Worm (Caenorhabditis elegans): ENCODE data around the gene srd-1.
A peak's percentile ranks its signal among the peaks of the same experiment; 100 is the strongest.

Gene srd-1

DNA sequence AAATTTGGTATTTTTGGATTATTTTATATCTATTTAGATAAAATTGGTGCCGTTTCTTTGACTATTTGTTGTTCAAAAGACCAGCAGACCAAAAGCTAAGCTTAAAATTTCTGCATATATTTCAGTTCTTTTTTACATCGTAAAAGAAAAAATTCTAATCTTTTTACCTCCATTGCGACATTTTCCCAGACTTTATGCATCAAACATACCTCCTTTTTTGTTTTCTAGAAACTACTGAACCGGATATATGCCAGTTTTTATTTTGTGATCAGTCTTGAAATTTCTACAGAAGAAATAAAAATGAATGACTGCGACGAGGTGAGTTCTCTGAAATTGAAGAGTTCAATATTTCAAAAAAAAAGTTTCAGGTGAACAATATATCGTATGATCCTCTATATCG is 12.1 kb upstream of the srd-1 start, which contains the start of gene srb-6:
Gene srb-6 (plus strand): TSS at position 301 of the 400 bp plus-strand sequence.
- TF ChIP-seq B0310.2 (tag; optimal IDR thresholded peaks at IDR 0.05): no peak
- no peak for TF ChIP-seq hmg-4 (GFP tag; optimal IDR thresholded peaks at IDR 0.05)
- no peak for TF ChIP-seq scrt-1 (GFP tag; IDR thresholded peaks at IDR 0.05)
- TF ChIP-seq hmbx-1 (tag; optimal IDR thresholded peaks at IDR 0.05): no peak
- TF ChIP-seq ceh-36 (tag; optimal IDR thresholded peaks at IDR 0.05): no peak
- TF ChIP-seq pes-1 (GFP tag; IDR thresholded peaks at IDR 0.05): no peak
- TF ChIP-seq ets-7 (tag; optimal IDR thresholded peaks at IDR 0.05): no peak
- TF ChIP-seq hnd-1 (tag; optimal IDR thresholded peaks at IDR 0.05): no peak
- TF ChIP-seq tbx-11 (GFP tag; IDR thresholded peaks at IDR 0.05): no peak
- no peak for TF ChIP-seq tra-4 (tag; optimal IDR thresholded peaks at IDR 0.05)
- no peak for TF ChIP-seq aly-1 (tag; optimal IDR thresholded peaks at IDR 0.05)
- TF ChIP-seq tbx-37 (GFP tag; conservative IDR thresholded peaks at IDR 0.05): no peak
- TF ChIP-seq ceh-13 (GFP tag; optimal IDR thresholded peaks at IDR 0.05): no peak
- no peak for TF ChIP-seq sea-1 (GFP tag; conservative IDR thresholded peaks at IDR 0.05)
- TF ChIP-seq ama-1 (optimal IDR thresholded peaks at IDR 0.05): no peak

DNA sequence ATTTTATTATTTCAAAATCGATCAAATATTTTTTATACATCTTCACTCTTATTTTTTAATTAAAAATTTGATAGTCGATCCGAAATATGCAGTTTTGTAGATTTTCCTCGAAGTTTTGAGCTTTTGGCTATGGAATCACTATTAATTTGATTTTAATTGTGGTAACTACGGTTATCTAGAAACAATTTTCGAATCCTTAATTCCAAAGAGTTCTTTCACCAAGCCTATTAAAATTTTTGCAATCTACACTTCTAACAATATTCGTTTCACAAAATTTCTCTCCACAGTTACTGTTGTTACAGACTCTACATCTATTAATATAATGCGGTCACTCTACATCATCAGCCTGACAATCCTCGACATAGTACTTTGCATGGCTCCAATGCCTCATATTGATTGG is 9.7 kb upstream of the srd-1 start, which contains the start of gene R05H5.7:
Gene R05H5.7 (plus strand): TSS at position 301 of the 400 bp plus-strand sequence.
- TF ChIP-seq F13C5.2 (tag; optimal IDR thresholded peaks at IDR 0.05): no peak
- TF ChIP-seq ceh-36 (tag; optimal IDR thresholded peaks at IDR 0.05): no peak
- TF ChIP-seq tbx-11 (GFP tag; IDR thresholded peaks at IDR 0.05): no peak
- no peak for TF ChIP-seq B0310.2 (tag; optimal IDR thresholded peaks at IDR 0.05)
- TF ChIP-seq aly-1 (tag; optimal IDR thresholded peaks at IDR 0.05): no peak
- no peak for TF ChIP-seq flt-1 (GFP tag; IDR thresholded peaks at IDR 0.05)

DNA sequence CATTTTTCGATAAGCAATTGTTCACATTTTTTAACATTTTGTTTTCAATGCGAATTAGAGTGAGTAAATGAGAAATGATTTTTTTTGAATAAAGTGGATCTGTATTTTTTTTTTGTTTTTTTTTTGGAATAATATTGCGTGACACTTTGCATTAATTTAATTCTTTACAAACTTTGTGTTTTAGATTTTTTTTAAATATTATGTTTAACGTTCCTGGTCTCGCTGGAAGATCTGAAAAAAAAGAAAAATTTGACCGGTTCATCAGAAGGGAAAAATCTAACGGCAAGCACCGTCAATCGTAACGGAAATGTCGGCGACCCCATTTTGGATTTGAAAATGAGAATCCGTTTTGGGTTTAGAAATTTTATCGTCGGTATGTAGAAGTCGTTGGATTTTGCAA is 6.8 kb upstream of the srd-1 start, which contains the start of gene cdc-25.4:
Gene cdc-25.4 (minus strand): TSS at position 101 of the 400 bp plus-strand sequence.
- TF ChIP-seq scrt-1 (GFP tag; IDR thresholded peaks at IDR 0.05) (no peak), sea-1 (GFP tag; conservative IDR thresholded peaks at IDR 0.05) (no peak), ama-1 (optimal IDR thresholded peaks at IDR 0.05) (no peak), B0310.2 (tag; optimal IDR thresholded peaks at IDR 0.05) (no peak), aly-1 (tag; optimal IDR thresholded peaks at IDR 0.05) (no peak), ets-7 (tag; optimal IDR thresholded peaks at IDR 0.05) (no peak), tbx-37 (GFP tag; conservative IDR thresholded peaks at IDR 0.05) (no peak)

DNA sequence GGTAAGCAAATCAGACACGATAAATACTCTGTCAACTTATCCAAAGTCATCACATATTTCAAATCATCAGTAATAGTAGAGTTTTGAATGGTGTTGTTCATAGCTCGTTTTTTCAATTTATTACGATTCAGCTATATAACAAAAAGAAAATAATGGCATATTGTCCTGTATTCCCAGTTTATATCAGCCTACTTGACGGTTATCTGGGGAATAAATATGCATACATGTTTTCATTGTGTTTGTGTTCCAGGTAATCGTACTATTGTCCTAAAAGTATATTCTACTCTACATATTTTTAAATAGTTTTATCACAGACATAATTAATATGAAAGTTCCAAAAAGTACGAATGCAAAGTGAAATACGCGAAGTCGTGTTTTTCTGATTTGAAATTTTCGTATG is 5.3 kb upstream of the srd-1 start, which contains the start of gene srd-2:
Gene srd-2 (minus strand): TSS at position 101 of the 400 bp plus-strand sequence.
- TF ChIP-seq tbx-11 (GFP tag; IDR thresholded peaks at IDR 0.05) (no peak), F13C5.2 (tag; optimal IDR thresholded peaks at IDR 0.05) (no peak), ama-1 (optimal IDR thresholded peaks at IDR 0.05) (no peak), B0310.2 (tag; optimal IDR thresholded peaks at IDR 0.05) (no peak), hmg-4 (GFP tag; optimal IDR thresholded peaks at IDR 0.05) (no peak), flt-1 (GFP tag; IDR thresholded peaks at IDR 0.05) (no peak), pes-1 (GFP tag; IDR thresholded peaks at IDR 0.05) (no peak), sea-1 (GFP tag; conservative IDR thresholded peaks at IDR 0.05) (no peak), aly-1 (tag; optimal IDR thresholded peaks at IDR 0.05) (no peak), ets-7 (tag; optimal IDR thresholded peaks at IDR 0.05) (no peak), ceh-36 (tag; optimal IDR thresholded peaks at IDR 0.05) (no peak), hmbx-1 (tag; optimal IDR thresholded peaks at IDR 0.05) (no peak)

DNA sequence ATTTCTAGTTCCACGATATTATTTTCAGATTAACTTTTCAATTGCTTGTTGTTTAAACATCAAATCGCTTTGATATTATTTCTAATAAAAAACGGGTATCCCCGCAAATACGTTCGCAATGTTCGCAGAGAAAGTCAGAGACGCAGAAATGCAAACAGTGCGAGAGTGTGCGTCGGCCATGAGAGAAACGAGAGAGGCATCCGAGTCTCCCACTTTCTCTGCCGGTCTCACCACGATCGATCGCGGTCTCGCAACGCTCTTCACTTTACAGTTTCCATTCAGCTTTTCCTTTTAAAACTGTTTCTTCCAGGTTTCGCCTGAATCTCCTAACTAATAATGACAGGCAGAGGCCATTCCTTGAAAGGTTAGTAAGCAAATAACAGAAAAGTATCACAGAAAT is 8.2 kb downstream of the srd-1 start, which contains the start of gene F33H1.4:
Gene F33H1.4 (plus strand): TSS at position 311 of the 400 bp plus-strand sequence.
- peak; percentile 45 for TF ChIP-seq F13C5.2 (tag; optimal IDR thresholded peaks at IDR 0.05)
- TF ChIP-seq flt-1 (GFP tag; IDR thresholded peaks at IDR 0.05): no peak
- no peak for TF ChIP-seq tra-4 (tag; optimal IDR thresholded peaks at IDR 0.05)
- no peak for TF ChIP-seq hmg-4 (GFP tag; optimal IDR thresholded peaks at IDR 0.05)
- TF ChIP-seq ama-1 (optimal IDR thresholded peaks at IDR 0.05): peak; percentile 3
- TF ChIP-seq hnd-1 (tag; optimal IDR thresholded peaks at IDR 0.05): no peak
- no peak for TF ChIP-seq B0310.2 (tag; optimal IDR thresholded peaks at IDR 0.05)
- no peak for TF ChIP-seq pes-1 (GFP tag; IDR thresholded peaks at IDR 0.05)

DNA sequence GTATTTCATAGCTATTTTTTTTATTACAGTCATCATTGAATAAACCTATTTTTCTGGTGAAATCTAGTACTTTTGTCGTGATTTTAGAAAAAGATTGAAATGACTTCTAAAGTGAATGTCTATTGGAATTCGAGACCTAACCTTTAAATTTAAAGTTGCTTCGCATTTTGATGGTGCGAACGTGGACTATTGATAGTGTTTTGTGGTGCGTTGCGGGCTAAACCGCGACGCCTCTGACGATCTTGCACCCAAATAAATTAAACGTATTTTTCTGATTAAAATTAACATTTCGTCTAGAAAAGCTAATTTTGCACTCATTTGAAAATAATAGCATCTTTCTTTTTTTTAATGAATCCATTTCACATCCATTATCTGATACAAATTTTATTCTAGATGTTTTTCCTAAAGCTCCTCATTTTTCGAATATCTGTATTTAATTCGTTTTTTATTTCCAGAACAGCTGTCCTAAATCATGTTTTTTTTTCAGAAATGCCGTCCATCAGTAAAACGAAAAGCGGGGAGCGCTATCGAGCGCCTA is 10.0 kb downstream of the srd-1 start, which contains the start of gene wbp-11:
Gene wbp-11 (plus strand): TSS at position 488 of the 538 bp plus-strand sequence.
- no peak for TF ChIP-seq ets-7 (tag; optimal IDR thresholded peaks at IDR 0.05)
- TF ChIP-seq ceh-13 (GFP tag; optimal IDR thresholded peaks at IDR 0.05): no peak
- TF ChIP-seq tbx-11 (GFP tag; IDR thresholded peaks at IDR 0.05): no peak
- no peak for TF ChIP-seq F13C5.2 (tag; optimal IDR thresholded peaks at IDR 0.05)
- TF ChIP-seq hmbx-1 (tag; optimal IDR thresholded peaks at IDR 0.05): no peak
- TF ChIP-seq pes-1 (GFP tag; IDR thresholded peaks at IDR 0.05): no peak
- no peak for TF ChIP-seq ama-1 (optimal IDR thresholded peaks at IDR 0.05)
- TF ChIP-seq aly-1 (tag; optimal IDR thresholded peaks at IDR 0.05): no peak
- no peak for TF ChIP-seq tbx-37 (GFP tag; conservative IDR thresholded peaks at IDR 0.05)
- TF ChIP-seq B0310.2 (tag; optimal IDR thresholded peaks at IDR 0.05): no peak

DNA sequence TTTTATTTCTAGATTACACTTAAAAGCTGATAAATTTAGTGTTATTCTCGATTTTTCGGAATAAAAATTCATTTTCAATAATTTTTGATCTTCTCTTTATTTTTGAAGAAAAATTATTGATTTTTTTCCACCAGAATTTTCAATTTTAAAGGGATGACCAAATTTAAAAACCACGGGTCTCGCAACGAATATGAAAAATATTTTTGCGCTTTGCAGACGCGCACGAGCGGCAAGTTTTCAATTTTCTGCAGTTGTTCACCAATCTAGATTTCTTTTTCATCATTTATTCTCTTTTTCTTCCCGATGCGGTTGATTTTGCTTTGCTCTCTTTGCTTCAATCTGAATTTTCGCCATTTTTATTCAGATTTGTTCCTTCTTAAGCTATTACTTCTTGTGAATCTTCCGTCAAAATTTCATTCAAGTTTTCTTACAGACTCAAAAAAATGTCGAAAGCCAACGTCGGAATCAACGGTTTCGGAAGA is 11.7 kb downstream of the srd-1 start, which contains the start of gene gpd-4:
Gene gpd-4 (plus strand): TSS at position 432 of the 482 bp plus-strand sequence.
- no peak for TF ChIP-seq pes-1 (GFP tag; IDR thresholded peaks at IDR 0.05)
- TF ChIP-seq tbx-11 (GFP tag; IDR thresholded peaks at IDR 0.05): no peak
- TF ChIP-seq scrt-1 (GFP tag; IDR thresholded peaks at IDR 0.05): no peak
- TF ChIP-seq hmbx-1 (tag; optimal IDR thresholded peaks at IDR 0.05): no peak
- TF ChIP-seq tbx-37 (GFP tag; conservative IDR thresholded peaks at IDR 0.05): no peak
- TF ChIP-seq sea-1 (GFP tag; conservative IDR thresholded peaks at IDR 0.05): no peak
- no peak for TF ChIP-seq hnd-1 (tag; optimal IDR thresholded peaks at IDR 0.05)
- TF ChIP-seq tra-4 (tag; optimal IDR thresholded peaks at IDR 0.05): no peak
- TF ChIP-seq hmg-4 (GFP tag; optimal IDR thresholded peaks at IDR 0.05): no peak

Measured in whole organism, early embryonic.